Worm (Caenorhabditis elegans) whole organism, young adult: ENCODE measurements around the gene W09G10.9.

Experiments used
- F57C9.4 ChIP-seq: sonication (generic microtip); optimal IDR thresholded peaks from 2 replicates; lab custom pipeline; 2017; ENCODE audit warnings: mild to moderate bottlenecking, missing genetic modification characterization, missing compliant biosample characterization
- egl-18 ChIP-seq: fragments of 200-800 bp; sonication (Bioruptor generic); IDR thresholded peaks from 2 replicates; pipeline ENCODE4 v1.3.6; 2022; ENCODE audit warnings: missing genetic modification reagents, missing genetic modification characterization, missing compliant biosample characterization
- hrde-1 ChIP-seq: sonication (generic microtip); optimal IDR thresholded peaks from 2 replicates; lab custom pipeline; 2016; ENCODE audit warnings: missing genetic modification characterization, mild to moderate bottlenecking, missing compliant biosample characterization, moderate library complexity, missing genotype, missing genetic modification reagents, borderline replicate concordance
- pha-4 ChIP-seq: fragments of 150-350 bp; sonication (generic microtip); optimal IDR thresholded peaks from 2 replicates; lab custom pipeline; 2014; ENCODE audit warnings: missing biosample characterization, missing genetic modification reagents, missing genetic modification characterization
- rcor-1 ChIP-seq: fragments of 200-800 bp; sonication (Bioruptor generic); IDR thresholded peaks from 2 replicates; pipeline ENCODE4 v1.3.6; 2022; ENCODE audit warnings: missing genetic modification reagents, missing genetic modification characterization, missing compliant biosample characterization
- snpc-4 ChIP-seq, 5 experiments: fragments of 150-350 bp in 1 of 5; sonication (generic microtip) in 4 of 5; optimal IDR thresholded peaks; 2 replicates each; lab custom pipeline; 2014 to 2018; ENCODE audit warnings: missing genetic modification characterization in 5 of 5, missing biosample characterization in 3 of 5, antibody characterized with exemption in 2 of 5, mild to moderate bottlenecking in 2 of 5, missing compliant biosample characterization in 2 of 5, missing genotype in 2 of 5, moderate library complexity in 2 of 5, missing genetic modification reagents in 1 of 5
- zim-3 ChIP-seq: sonication (generic microtip); optimal IDR thresholded peaks from 2 replicates; lab custom pipeline; 2017; ENCODE audit warnings: mild to moderate bottlenecking, missing genetic modification characterization, moderate library complexity, missing compliant biosample characterization

- TF ChIP-seq rcor-1 (GFP tag; lab: Robert Waterston, UW) (no peak), snpc-4 (GFP tag; optimal IDR thresholded peaks at IDR 0.05; lab: Kevin White, UChicago) (no peak), snpc-4 (tag; optimal IDR thresholded peaks at IDR 0.05; lab: Kevin White, UChicago) (no peak), F57C9.4 (tag; lab: Kevin White, UChicago) (no peak), hrde-1 (no peak), pha-4 (tag; lab: Kevin White, UChicago) (no peak), egl-18 (GFP tag; lab: Robert Waterston, UW) (no peak), zim-3 (tag; lab: Kevin White, UChicago) (no peak)
Observed at ce11 chrII:3472817-3473216, 48.8 kb upstream of the W09G10.9 start, which contains the start of gene Y49F6B.6.
